Fruit fly (Drosophila melanogaster) whole organism, embryonic: ENCODE data around the gene CG6055.

Experiments used
- Ada2b ChIP-seq: fragments of 200-800 bp; sonication (Bioruptor generic); IDR thresholded peaks from 2 replicates; pipeline ENCODE4 v1.3.6; 2022; ENCODE audit warnings: missing biosample characterization, missing genetic modification characterization
- Adf1 ChIP-seq: fragments of 200-800 bp; sonication (Bioruptor generic); IDR thresholded peaks from 2 replicates; pipeline ENCODE4 v1.3.6; 2022; ENCODE audit warnings: missing biosample characterization, missing genetic modification characterization
- Bdp1 ChIP-seq: fragments of 200-800 bp; sonication (Bioruptor generic); optimal IDR thresholded peaks from 3 replicates; lab custom pipeline; 2016; ENCODE audit warnings: missing biosample characterization, missing genetic modification characterization
- CG10654 ChIP-seq: fragments of 200-800 bp; sonication (Bioruptor generic); optimal IDR thresholded peaks from 2 replicates; lab custom pipeline; 2016; ENCODE audit warnings: missing biosample characterization, missing genetic modification characterization
- CG11504 ChIP-seq: fragments of 200-800 bp; sonication (Bioruptor generic); optimal IDR thresholded peaks from 3 replicates; lab custom pipeline; 2019; ENCODE audit warnings: missing biosample characterization, mild to moderate bottlenecking, missing genetic modification characterization, moderate library complexity
- CG12769 ChIP-seq: fragments of 200-800 bp; sonication (Bioruptor generic); optimal IDR thresholded peaks from 2 replicates; lab custom pipeline; 2019; ENCODE audit warnings: missing biosample characterization, mild to moderate bottlenecking, missing genetic modification characterization, moderate library complexity
- CG13296 ChIP-seq: fragments of 200-800 bp; sonication (Bioruptor generic); optimal IDR thresholded peaks from 3 replicates; lab custom pipeline; 2018; ENCODE audit warnings: missing biosample characterization, mild to moderate bottlenecking, missing genetic modification characterization
- CG14014 ChIP-seq: fragments of 200-800 bp; sonication (Bioruptor generic); IDR thresholded peaks from 2 replicates; pipeline ENCODE4 v1.3.6; 2022; ENCODE audit warnings: missing biosample characterization, missing genetic modification characterization
- CG1603 ChIP-seq: fragments of 200-800 bp; sonication (Bioruptor generic); optimal IDR thresholded peaks from 2 replicates; lab custom pipeline; 2019; ENCODE audit warnings: missing biosample characterization, mild to moderate bottlenecking, missing genetic modification characterization, moderate library complexity
- CG2202 ChIP-seq: fragments of 200-800 bp; sonication (Bioruptor generic); optimal IDR thresholded peaks from 2 replicates; lab custom pipeline; 2018; ENCODE audit warnings: missing biosample characterization, mild to moderate bottlenecking, missing genetic modification characterization
- CG31365 ChIP-seq: fragments of 200-800 bp; sonication (Bioruptor generic); optimal IDR thresholded peaks from 2 replicates; lab custom pipeline; 2018; ENCODE audit warnings: missing biosample characterization, mild to moderate bottlenecking, missing genetic modification characterization
- CG32532 ChIP-seq: fragments of 200-800 bp; sonication (Bioruptor generic); IDR thresholded peaks from 2 replicates; pipeline ENCODE4 v1.3.6; 2022; ENCODE audit warnings: missing biosample characterization, missing genetic modification characterization
- CG3838 ChIP-seq: fragments of 200-800 bp; sonication (Bioruptor generic); optimal IDR thresholded peaks from 3 replicates; lab custom pipeline; 2016; ENCODE audit warnings: missing biosample characterization, missing genetic modification characterization
- CG3847 ChIP-seq: fragments of 200-800 bp; sonication (Bioruptor generic); IDR thresholded peaks from 2 replicates; pipeline ENCODE4 v1.3.6; 2022; ENCODE audit warnings: missing biosample characterization, missing genetic modification characterization
- CHES-1-like ChIP-seq: fragments of 200-800 bp; sonication (Bioruptor generic); optimal IDR thresholded peaks from 2 replicates; lab custom pipeline; 2016; ENCODE audit warnings: missing biosample characterization, missing genetic modification characterization
- Dad ChIP-seq: fragments of 200-800 bp; sonication (Bioruptor generic); optimal IDR thresholded peaks from 3 replicates; lab custom pipeline; 2016; ENCODE audit warnings: missing biosample characterization, missing genetic modification characterization
- Dbx ChIP-seq: fragments of 200-800 bp; sonication (Bioruptor generic); IDR thresholded peaks from 3 replicates; pipeline ENCODE4 v1.3.6; 2022; ENCODE audit warnings: missing biosample characterization, missing genetic modification characterization
- Dfd ChIP-seq, 2 experiments: fragments of >200 bp; optimal IDR thresholded peaks; 2 replicates each; lab custom pipeline; 2017; ENCODE audit warnings: missing biosample characterization in 2 of 2, missing genetic modification characterization in 2 of 2
- H15 ChIP-seq: fragments of 200-800 bp; sonication (Bioruptor generic); IDR thresholded peaks from 3 replicates; pipeline ENCODE4 v1.3.6; 2022; ENCODE audit warnings: missing biosample characterization, missing genetic modification characterization
- Hr3 ChIP-seq: fragments of 200-800 bp; sonication (Bioruptor generic); optimal IDR thresholded peaks from 3 replicates; lab custom pipeline; 2016; ENCODE audit warnings: missing biosample characterization, missing genetic modification characterization
- Hr51 ChIP-seq, 2 experiments: fragments of 200-800 bp; sonication (Bioruptor generic); optimal IDR thresholded peaks; 2 replicates in 1 of 2; 3 replicates in 1 of 2; lab custom pipeline; 2016 to 2018; ENCODE audit warnings: missing biosample characterization in 2 of 2, missing genetic modification characterization in 2 of 2, mild to moderate bottlenecking in 1 of 2, moderate library complexity in 1 of 2
- Oli ChIP-seq: fragments of 200-800 bp; sonication (Bioruptor generic); optimal IDR thresholded peaks from 2 replicates; lab custom pipeline; 2018; ENCODE audit warnings: missing biosample characterization, mild to moderate bottlenecking, missing genetic modification characterization, moderate library complexity
- Vsx1 ChIP-seq: fragments of 200-800 bp; sonication (Bioruptor generic); optimal IDR thresholded peaks from 2 replicates; lab custom pipeline; 2017; ENCODE audit warnings: missing biosample characterization, mild to moderate bottlenecking, missing genetic modification characterization, missing genetic modification reagents
- ab ChIP-seq: fragments of 200-800 bp; sonication (Bioruptor generic); optimal IDR thresholded peaks from 2 replicates; lab custom pipeline; 2016; ENCODE audit warnings: missing biosample characterization, missing genetic modification characterization
- al ChIP-seq: fragments of 200-800 bp; sonication (Bioruptor generic); IDR thresholded peaks from 2 replicates; pipeline ENCODE4 v1.3.6; 2022; ENCODE audit warnings: missing biosample characterization, missing genetic modification characterization
- bigmax ChIP-seq: fragments of 200-800 bp; sonication (Bioruptor generic); optimal IDR thresholded peaks from 2 replicates; lab custom pipeline; 2018; ENCODE audit warnings: missing biosample characterization, mild to moderate bottlenecking, missing genetic modification characterization
- bowl ChIP-seq: fragments of 200-800 bp; sonication (Bioruptor generic); IDR thresholded peaks from 2 replicates; pipeline ENCODE4 v1.3.6; 2022; ENCODE audit warnings: missing biosample characterization, missing genetic modification characterization
- cwo ChIP-seq: fragments of 200-800 bp; sonication (Bioruptor generic); optimal IDR thresholded peaks from 3 replicates; lab custom pipeline; 2017; ENCODE audit warnings: missing biosample characterization, missing genetic modification characterization, mild to moderate bottlenecking, moderate library complexity, missing genetic modification reagents
- ems ChIP-seq: fragments of 200-800 bp; sonication (Bioruptor generic); optimal IDR thresholded peaks from 3 replicates; lab custom pipeline; 2016; ENCODE audit warnings: missing biosample characterization, missing genetic modification characterization
- hb ChIP-seq: fragments of 200-800 bp; sonication (Bioruptor generic); IDR thresholded peaks from 3 replicates; pipeline ENCODE4 v1.3.6; 2022; ENCODE audit warnings: missing biosample characterization, missing genetic modification characterization; ENCODE audit not compliant: partially characterized antibody
- hth ChIP-seq: fragments of >200 bp; optimal IDR thresholded peaks from 2 replicates; lab custom pipeline; 2017; ENCODE audit warnings: inconsistent platforms
- kay ChIP-seq: fragments of 200-800 bp; sonication (Bioruptor generic); optimal IDR thresholded peaks from 2 replicates; lab custom pipeline; 2016; ENCODE audit warnings: missing biosample characterization, missing genetic modification characterization
- kni ChIP-seq: fragments of 200-800 bp; sonication (Bioruptor generic); optimal IDR thresholded peaks from 3 replicates; lab custom pipeline; 2017; ENCODE audit warnings: mild to moderate bottlenecking, missing biosample characterization, missing genetic modification reagents, missing genetic modification characterization
- knrl ChIP-seq: fragments of 200-800 bp; sonication (Bioruptor generic); IDR thresholded peaks from 3 replicates; pipeline ENCODE4 v1.3.6; 2022; ENCODE audit warnings: missing biosample characterization, missing genetic modification characterization; ENCODE audit not compliant: partially characterized antibody
- lbe ChIP-seq: fragments of 200-800 bp; sonication (Bioruptor generic); optimal IDR thresholded peaks from 2 replicates; lab custom pipeline; 2016; ENCODE audit warnings: missing biosample characterization, mild to moderate bottlenecking, missing genetic modification characterization
- lola ChIP-seq, 3 experiments: fragments of >200 bp in 2 of 3; fragments of 200-800 bp in 1 of 3; sonication (Bioruptor generic) in 1 of 3; optimal IDR thresholded peaks; 2 replicates each; lab custom pipeline; 2017 to 2019; ENCODE audit warnings: missing biosample characterization in 3 of 3, missing genetic modification characterization in 3 of 3, mild to moderate bottlenecking in 1 of 3, moderate library complexity in 1 of 3
- lov ChIP-seq, 2 experiments: fragments of 200-800 bp in 1 of 2; fragments of >200 bp in 1 of 2; sonication (Bioruptor generic) in 1 of 2; IDR thresholded peaks in 1 of 2; optimal IDR thresholded peaks in 1 of 2; 2 replicates in 1 of 2; 3 replicates in 1 of 2; pipeline versions ENCODE4 v1.3.6 to Lab custom; 2017 to 2022; ENCODE audit warnings: missing biosample characterization in 1 of 2, missing genetic modification characterization in 1 of 2
- nmo ChIP-seq: fragments of 200-800 bp; sonication (Bioruptor generic); optimal IDR thresholded peaks from 2 replicates; lab custom pipeline; 2018; ENCODE audit warnings: missing biosample characterization, mild to moderate bottlenecking, missing genetic modification characterization, moderate library complexity
- org-1 ChIP-seq: fragments of 200-800 bp; sonication (Bioruptor generic); optimal IDR thresholded peaks from 2 replicates; lab custom pipeline; 2017; ENCODE audit warnings: missing biosample characterization, missing genetic modification characterization
- otp ChIP-seq: fragments of 200-800 bp; sonication (Bioruptor generic); IDR thresholded peaks from 3 replicates; pipeline ENCODE4, ENCODE4 v1.3.6; 2022; ENCODE audit warnings: missing biosample characterization, missing genetic modification characterization
- pan ChIP-seq, 4 experiments: fragments of >200 bp in 3 of 4; fragments of 200-800 bp in 1 of 4; sonication (Bioruptor generic) in 1 of 4; optimal IDR thresholded peaks in 3 of 4; IDR thresholded peaks in 1 of 4; 2 replicates each; pipeline versions ENCODE4 v1.3.6 to Lab custom; 2017 to 2022; ENCODE audit warnings: missing biosample characterization in 2 of 4, missing genetic modification characterization in 2 of 4, mixed read lengths in 1 of 4
- pb ChIP-seq: fragments of 200-800 bp; sonication (Bioruptor generic); optimal IDR thresholded peaks from 3 replicates; lab custom pipeline; 2016; ENCODE audit warnings: missing biosample characterization, missing genetic modification characterization
- sens ChIP-seq: fragments of 200-800 bp; sonication (Bioruptor generic); peaks from one replicate; lab custom pipeline; 2016; ENCODE audit warnings: missing biosample characterization, missing genetic modification characterization
- sisA ChIP-seq: fragments of 200-800 bp; sonication (Bioruptor generic); IDR thresholded peaks from 2 replicates; pipeline ENCODE4 v1.3.6; 2022; ENCODE audit warnings: missing biosample characterization, missing genetic modification characterization
- vvl ChIP-seq: fragments of 200-800 bp; sonication (Bioruptor generic); IDR thresholded peaks from 2 replicates; pipeline ENCODE4 v1.3.6; 2022; ENCODE audit warnings: missing biosample characterization, missing genetic modification characterization
- wek ChIP-seq: fragments of 200-800 bp; sonication (Bioruptor generic); optimal IDR thresholded peaks from 3 replicates; lab custom pipeline; 2018; ENCODE audit warnings: missing biosample characterization, mild to moderate bottlenecking, missing genetic modification characterization, moderate library complexity
- zen ChIP-seq: fragments of 200-800 bp; sonication (Bioruptor generic); optimal IDR thresholded peaks from 3 replicates; lab custom pipeline; 2018; ENCODE audit warnings: missing biosample characterization, mild to moderate bottlenecking, missing genetic modification characterization, moderate library complexity
- zen2 ChIP-seq: fragments of 200-800 bp; sonication (Bioruptor generic); IDR thresholded peaks from 3 replicates; pipeline ENCODE4 v1.3.6; 2022; ENCODE audit warnings: missing biosample characterization, missing genetic modification characterization; ENCODE audit not compliant: partially characterized antibody
- zfh2 ChIP-seq: fragments of 200-800 bp; sonication (Bioruptor generic); optimal IDR thresholded peaks from 2 replicates; lab custom pipeline; 2016; ENCODE audit warnings: missing biosample characterization, missing genetic modification characterization

The CG6055 gene

DNA sequence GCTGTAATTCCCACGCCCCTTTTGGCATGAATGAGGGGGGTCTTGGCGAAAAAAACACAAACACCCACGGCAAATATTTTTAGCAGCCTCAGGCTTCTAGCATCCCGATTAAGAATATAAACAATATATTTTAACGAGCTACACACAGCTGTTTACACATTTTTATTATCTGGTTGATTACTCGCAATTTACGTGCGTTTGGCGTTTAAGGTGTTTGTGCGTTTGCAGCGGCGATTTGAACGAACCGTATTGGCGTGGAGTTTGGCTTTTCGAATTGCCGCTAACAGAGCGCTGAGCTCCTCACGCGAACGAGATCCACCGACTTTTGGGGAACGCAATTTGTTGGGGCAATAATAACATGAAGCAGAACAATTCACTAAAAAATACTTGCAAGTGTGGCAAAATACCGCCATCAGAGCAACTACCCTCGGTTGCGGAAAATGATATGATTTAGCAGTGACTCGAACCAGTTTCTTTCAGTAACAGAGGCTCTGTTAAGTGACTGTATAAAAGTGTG is 29.7 kb downstream of the CG6055 start, which contains the start of gene Ziz (continued):
- no peak for TF ChIP-seq hb (GFP tag; lab: Robert Waterston, UW)
- TF ChIP-seq hth = no peak
- TF ChIP-seq sens = peak; percentile 87
- 0 out of 3 replicates have a peak, but pooled peaks have one; percentile 20 for TF ChIP-seq otp (GFP tag; lab: Robert Waterston, UW)
- no peak for TF ChIP-seq CG10654 (GFP tag; lab: Kevin White, UChicago)
- peak; percentile 65 for TF ChIP-seq CG3847 (GFP tag; lab: Robert Waterston, UW)
- peak; percentile 19 for TF ChIP-seq CG3838 (GFP tag; lab: Kevin White, UChicago)
- peak; percentile 59; the same call in 1 of the 2 replicates for TF ChIP-seq Adf1 (GFP tag; lab: Robert Waterston, UW)
- peak; percentile 49 for TF ChIP-seq bigmax (GFP tag; lab: Kevin White, UChicago)
- TF ChIP-seq lov (optimal IDR thresholded peaks at IDR 0.05; lab: Kevin White, UChicago) = no peak
- TF ChIP-seq lov (GFP tag; IDR thresholded peaks at IDR 0.05; lab: Robert Waterston, UW) = 0 out of 3 replicates have a peak, but pooled peaks have one; percentile 45
- no peak for TF ChIP-seq Hr51 (GFP tag; optimal IDR thresholded peaks at IDR 0.05; lab: Kevin White, UChicago)
- TF ChIP-seq wek (GFP tag; lab: Kevin White, UChicago) = peak; percentile 50
- TF ChIP-seq Dbx (GFP tag; lab: Robert Waterston, UW) = peak; percentile 67; the same call in 2 of the 3 replicates
- TF ChIP-seq pb (GFP tag; lab: Kevin White, UChicago) = no peak
- peak; percentile 87 for TF ChIP-seq CG1603 (tag; lab: Kevin White, UChicago)
- TF ChIP-seq ems = peak; percentile 58
- no peak for TF ChIP-seq lola (GFP tag; optimal IDR thresholded peaks at IDR 0.05; lab: Kevin White, UChicago)
- no peak for TF ChIP-seq H15 (GFP tag; lab: Robert Waterston, UW)
- TF ChIP-seq sisA (GFP tag; lab: Robert Waterston, UW) = no peak
- peak; percentile 36 for TF ChIP-seq zen (tag; lab: Kevin White, UChicago)
- TF ChIP-seq CG32532 (GFP tag; lab: Robert Waterston, UW) = peak; percentile 54
- peak; percentile 52; the same call in 1 of the 3 replicates for TF ChIP-seq knrl (GFP tag; lab: Robert Waterston, UW)
- TF ChIP-seq Hr3 (GFP tag; lab: Kevin White, UChicago) = no peak
- TF ChIP-seq pan (optimal IDR thresholded peaks at IDR 0.05; lab: Kevin White, UChicago) = no peak
- peak in 1 of 2 experiments; percentile 14 for TF ChIP-seq pan (GFP tag; optimal IDR thresholded peaks at IDR 0.05 in 1 of 2, IDR thresholded peaks at IDR 0.05 in 1 of 2)
- no peak for TF ChIP-seq ab
- peak; percentile 50; the same call in 1 of the 2 replicates for TF ChIP-seq vvl (GFP tag; lab: Robert Waterston, UW)
- no peak for TF ChIP-seq CG2202
- TF ChIP-seq nmo (GFP tag; lab: Kevin White, UChicago) = peak; percentile 41
- peak; percentile 37 for TF ChIP-seq CHES-1-like (GFP tag; lab: Kevin White, UChicago)
- TF ChIP-seq Oli (tag; lab: Kevin White, UChicago) = no peak
- no peak for TF ChIP-seq Dfd (GFP tag; optimal IDR thresholded peaks at IDR 0.05; lab: Kevin White, UChicago)
- peak; percentile 78 for TF ChIP-seq CG12769 (tag; lab: Kevin White, UChicago)
- TF ChIP-seq CG11504 (tag; lab: Kevin White, UChicago) = peak; percentile 61
- TF ChIP-seq cwo (GFP tag; lab: Kevin White, UChicago) = peak; percentile 8
- no peak for TF ChIP-seq zfh2 (GFP tag; lab: Kevin White, UChicago)
- TF ChIP-seq CG13296 = peak; percentile 62
- peak; percentile 35 for TF ChIP-seq lbe (GFP tag; lab: Kevin White, UChicago)
- peak; percentile 1 for TF ChIP-seq kay (GFP tag; lab: Kevin White, UChicago)
- TF ChIP-seq bowl (GFP tag; lab: Robert Waterston, UW) = no peak
- no peak for TF ChIP-seq zen2 (GFP tag; lab: Robert Waterston, UW)
- no peak for TF ChIP-seq Bdp1
- no peak for TF ChIP-seq Vsx1 (GFP tag; lab: Kevin White, UChicago)
- 0 out of 2 replicates have a peak, but pooled peaks have one; percentile 24 for TF ChIP-seq al (GFP tag; lab: Robert Waterston, UW)
- peak; percentile 44 for TF ChIP-seq CG31365
- TF ChIP-seq org-1 = no peak
- TF ChIP-seq Ada2b = no peak
- peak; percentile 58; the same call in 1 of the 2 replicates for TF ChIP-seq CG14014 (GFP tag; lab: Robert Waterston, UW)
- peak; percentile 30 for TF ChIP-seq Dad (GFP tag; lab: Kevin White, UChicago)
- TF ChIP-seq kni (GFP tag; lab: Kevin White, UChicago) = no peak
